Fruit fly (Drosophila melanogaster): ENCODE data around the gene Irk3.

Gene Irk3

DNA sequence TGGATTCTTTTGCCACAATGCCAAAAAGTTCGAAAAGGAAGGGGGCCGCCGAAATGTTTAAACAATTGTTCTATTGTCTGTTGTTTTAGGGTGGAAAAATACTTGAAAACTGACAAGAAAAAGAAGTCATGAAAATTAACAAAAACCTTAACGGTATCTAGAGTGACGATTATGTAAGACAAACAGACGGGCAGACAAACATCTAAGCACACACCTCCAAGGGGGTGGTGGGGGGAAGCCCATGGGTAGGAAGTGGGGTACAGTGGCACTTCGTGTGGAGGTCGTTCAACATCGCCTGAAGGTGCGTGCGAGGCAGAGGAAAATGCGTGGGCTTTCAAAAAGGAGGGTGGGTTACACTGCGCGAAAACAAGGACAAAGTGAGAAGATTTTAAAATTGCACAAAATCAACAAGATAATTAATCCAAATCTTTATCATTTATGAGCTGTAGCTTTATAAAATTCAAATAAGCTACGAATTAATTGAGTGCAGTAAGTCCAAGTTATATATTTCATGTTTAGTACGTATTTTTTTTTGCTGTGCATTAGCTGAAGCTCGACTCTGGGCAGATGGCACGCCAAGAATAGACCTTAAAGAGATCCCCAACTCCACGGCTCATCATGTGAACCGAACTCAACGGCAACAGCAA, 3.9 kb upstream of the Irk3 start (continued):
- TF ChIP-seq Xbp1 (GFP tag; optimal IDR thresholded peaks at IDR 0.05): peak; percentile 1
- TF ChIP-seq Aef1 (GFP tag; IDR thresholded peaks at IDR 0.05): no peak
- TF ChIP-seq CG11247 (GFP tag; IDR thresholded peaks at IDR 0.05): no peak; the same call in 1 of the 2 replicates
- TF ChIP-seq lab (GFP tag; optimal IDR thresholded peaks at IDR 0.05): peak; percentile 54
- TF ChIP-seq CkIIα-i1 (GFP tag; IDR thresholded peaks at IDR 0.05): no peak
- no peak for TF ChIP-seq bbx (GFP tag; IDR thresholded peaks at IDR 0.05; ENCODE audit: partially characterized antibody)
- no peak for TF ChIP-seq CG17912 (GFP tag; optimal IDR thresholded peaks at IDR 0.05)
- TF ChIP-seq CG17359 (tag; optimal IDR thresholded peaks at IDR 0.05): peak; percentile 18
- TF ChIP-seq jumu (GFP tag; optimal IDR thresholded peaks at IDR 0.05): no peak
- TF ChIP-seq HHEX (GFP tag; optimal IDR thresholded peaks at IDR 0.05): peak; percentile 36
- no peak for TF ChIP-seq hkb (optimal IDR thresholded peaks at IDR 0.05)
- 0 out of 2 replicates have a peak, but pooled peaks have one; percentile 9 for TF ChIP-seq hkb (GFP tag; IDR thresholded peaks at IDR 0.05)
- no peak for TF ChIP-seq MESR4 (GFP tag; optimal IDR thresholded peaks at IDR 0.05)
- TF ChIP-seq br (optimal IDR thresholded peaks at IDR 0.05): no peak
- TF ChIP-seq Nf-YA (GFP tag; IDR thresholded peaks at IDR 0.05): 0 out of 2 replicates have a peak, but pooled peaks have one; percentile 18
- no peak for TF ChIP-seq CG12391 (tag; optimal IDR thresholded peaks at IDR 0.05)
- TF ChIP-seq ATbp (GFP tag; optimal IDR thresholded peaks at IDR 0.05): peak; percentile 76
- TF ChIP-seq bsh (GFP tag; optimal IDR thresholded peaks at IDR 0.05): peak in 1 of 2 experiments; percentile 0
- TF ChIP-seq mam (GFP tag; optimal IDR thresholded peaks at IDR 0.05): no peak
- peak; percentile 1 for TF ChIP-seq tio (GFP tag; optimal IDR thresholded peaks at IDR 0.05)
- TF ChIP-seq slou (GFP tag; optimal IDR thresholded peaks at IDR 0.05): no peak
- no peak for TF ChIP-seq CG10147 (GFP tag; optimal IDR thresholded peaks at IDR 0.05)
- TF ChIP-seq ERR (GFP tag; optimal IDR thresholded peaks at IDR 0.05): no peak
- 0 out of 3 replicates have a peak, but pooled peaks have one; percentile 33 for TF ChIP-seq ci (GFP tag; IDR thresholded peaks at IDR 0.05)
- no peak for TF ChIP-seq tna (GFP tag; IDR thresholded peaks at IDR 0.05; ENCODE audit: partially characterized antibody)
- TF ChIP-seq Deaf1 (tag; optimal IDR thresholded peaks at IDR 0.05): peak; percentile 43
- no peak for TF ChIP-seq eyg (GFP tag; optimal IDR thresholded peaks at IDR 0.05)
- TF ChIP-seq odd (GFP tag; optimal IDR thresholded peaks at IDR 0.05): peak; percentile 6
- peak; percentile 0 for TF ChIP-seq Blimp-1 (GFP tag; optimal IDR thresholded peaks at IDR 0.05)
- peak; percentile 5 for TF ChIP-seq CG5180 (GFP tag; optimal IDR thresholded peaks at IDR 0.05)
- TF ChIP-seq sob (GFP tag; IDR thresholded peaks at IDR 0.05): 0 out of 2 replicates have a peak, but pooled peaks have one; percentile 25
- peak; percentile 20 for TF ChIP-seq mirr (GFP tag; optimal IDR thresholded peaks at IDR 0.05)
- peak in 1 of 2 experiments; percentile 73 for TF ChIP-seq Pdp1 (GFP tag; optimal IDR thresholded peaks at IDR 0.05)
- peak; percentile 31 for TF ChIP-seq CG3407 (GFP tag; optimal IDR thresholded peaks at IDR 0.05)
- TF ChIP-seq aop (GFP tag; IDR thresholded peaks at IDR 0.05): 0 out of 2 replicates have a peak, but pooled peaks have one; percentile 34
- no peak for TF ChIP-seq Dad (GFP tag; optimal IDR thresholded peaks at IDR 0.05)
- peak; percentile 6 for TF ChIP-seq CG11723 (GFP tag; optimal IDR thresholded peaks at IDR 0.05)
- peak; percentile 8 for TF ChIP-seq CG15601 (tag; optimal IDR thresholded peaks at IDR 0.05)
- no peak for TF ChIP-seq Lim3 (GFP tag; IDR thresholded peaks at IDR 0.05)
- peak; percentile 42 for TF ChIP-seq CG12071 (GFP tag; optimal IDR thresholded peaks at IDR 0.05)
- peak; percentile 54 for TF ChIP-seq sens (GFP tag)
- TF ChIP-seq CG2202 (tag; optimal IDR thresholded peaks at IDR 0.05): peak; percentile 6
- TF ChIP-seq kah (GFP tag; optimal IDR thresholded peaks at IDR 0.05): no peak
- peak; percentile 74 for TF ChIP-seq crol (GFP tag; IDR thresholded peaks at IDR 0.05)
- TF ChIP-seq CG1603 (tag; optimal IDR thresholded peaks at IDR 0.05): peak; percentile 17
- peak; percentile 30 for TF ChIP-seq sisA (GFP tag; IDR thresholded peaks at IDR 0.05)
- peak; percentile 5 for TF ChIP-seq CG17385 (GFP tag; optimal IDR thresholded peaks at IDR 0.05)
- TF ChIP-seq jing (GFP tag; optimal IDR thresholded peaks at IDR 0.05): peak; percentile 19
- no peak for TF ChIP-seq unpg (GFP tag; optimal IDR thresholded peaks at IDR 0.05)

All from whole organism, embryonic.